Worm (Caenorhabditis elegans) whole organism, mixed stage, embryonic: ENCODE data around the gene pqm-1.

Experiments used
- bed-3 ChIP-seq: fragments of 200-800 bp; sonication (Bioruptor generic); optimal IDR thresholded peaks from 3 replicates; lab custom pipeline; 2018; ENCODE audit warnings: mild to moderate bottlenecking, missing genetic modification characterization, moderate library complexity, missing compliant biosample characterization
- ceh-39 ChIP-seq: fragments of 150-350 bp; optimal IDR thresholded peaks from 2 replicates; lab custom pipeline; 2014; ENCODE audit warnings: missing biosample characterization, missing genetic modification characterization
- ces-1 ChIP-seq: fragments of 150-350 bp; optimal IDR thresholded peaks from 2 replicates; lab custom pipeline; 2014; ENCODE audit warnings: missing biosample characterization, missing genetic modification reagents, missing genetic modification characterization
- elt-1 ChIP-seq: sonication (generic microtip); optimal IDR thresholded peaks from 2 replicates; lab custom pipeline; 2017; ENCODE audit warnings: missing genetic modification characterization, mild to moderate bottlenecking, missing compliant biosample characterization, antibody characterized with exemption, moderate library complexity, borderline replicate concordance; ENCODE audit not compliant: insufficient read depth
- lin-13 ChIP-seq: fragments of 150-350 bp; optimal IDR thresholded peaks from 2 replicates; lab custom pipeline; 2014; ENCODE audit warnings: missing biosample characterization, missing genetic modification characterization
- lsy-2 ChIP-seq: fragments of 150-350 bp; optimal IDR thresholded peaks from 2 replicates; lab custom pipeline; 2014; ENCODE audit warnings: missing biosample characterization, missing genetic modification characterization
- nhr-76 ChIP-seq: sonication (generic microtip); optimal IDR thresholded peaks from 2 replicates; lab custom pipeline; 2017; ENCODE audit warnings: missing biosample characterization, missing genetic modification characterization
- pha-4 ChIP-seq: fragments of 150-350 bp; optimal IDR thresholded peaks from 2 replicates; lab custom pipeline; 2018; ENCODE audit warnings: missing biosample characterization, missing genetic modification reagents, missing genetic modification characterization
- sptf-1 ChIP-seq: sonication (generic microtip); optimal IDR thresholded peaks from 2 replicates; lab custom pipeline; 2017; ENCODE audit warnings: mild to moderate bottlenecking, missing genetic modification characterization, moderate library complexity, missing compliant biosample characterization
- tbx-8 ChIP-seq: fragments of 200-800 bp; sonication (Bioruptor generic); optimal IDR thresholded peaks from 2 replicates; lab custom pipeline; 2018; ENCODE audit warnings: mild to moderate bottlenecking, missing genetic modification characterization, moderate library complexity, missing compliant biosample characterization
- unc-120 ChIP-seq: sonication (generic microtip); optimal IDR thresholded peaks from 2 replicates; lab custom pipeline; 2017; ENCODE audit warnings: missing genetic modification characterization, missing compliant biosample characterization; ENCODE audit not compliant: poor library complexity, severe bottlenecking
- unc-62 ChIP-seq: fragments of 150-350 bp; optimal IDR thresholded peaks from 2 replicates; lab custom pipeline; 2014; ENCODE audit warnings: missing biosample characterization, missing genetic modification reagents, missing genetic modification characterization
- zip-8 ChIP-seq: fragments of 150-350 bp; optimal IDR thresholded peaks from 2 replicates; lab custom pipeline; 2014; ENCODE audit warnings: missing biosample characterization, missing genetic modification characterization
- ztf-11 ChIP-seq: fragments of 150-350 bp; optimal IDR thresholded peaks from 2 replicates; lab custom pipeline; 2014; ENCODE audit warnings: missing biosample characterization, missing genetic modification characterization

DNA sequence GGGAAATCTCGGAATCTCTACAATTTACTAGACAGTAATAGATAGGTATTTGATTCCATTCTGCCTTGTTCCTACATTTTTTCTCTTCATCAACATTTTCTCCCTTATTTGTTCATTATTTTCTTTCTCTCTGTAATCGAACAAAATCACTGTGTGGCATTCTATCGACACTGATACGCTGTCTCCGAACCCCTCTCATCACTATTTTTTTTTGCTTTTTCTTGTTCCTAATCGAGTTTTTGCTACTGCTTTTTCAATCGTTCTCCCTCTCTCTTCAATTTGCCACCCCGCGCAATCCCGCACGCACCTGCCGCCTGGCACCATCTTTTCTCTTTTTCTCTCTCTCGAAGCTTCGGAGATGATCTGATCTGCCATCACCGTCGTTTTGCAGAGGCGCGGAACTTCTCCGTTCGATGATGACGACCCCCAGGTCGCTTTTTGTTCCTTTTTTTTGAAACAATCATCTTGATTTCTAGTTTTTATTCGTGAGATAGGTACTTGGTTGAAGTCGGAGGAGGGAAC is 47.9 kb upstream of the pqm-1 start:
- TF ChIP-seq ztf-11 (tag; lab: Kevin White, UChicago) (no peak), lin-13 (no peak), unc-62 (GFP tag; lab: Kevin White, UChicago) (no peak), zip-8 (no peak), ces-1 (GFP tag; lab: Kevin White, UChicago) (no peak), pha-4 (tag; lab: Kevin White, UChicago) (no peak), ceh-39 (tag; lab: Kevin White, UChicago) (no peak), sptf-1 (tag; lab: Kevin White, UChicago) (no peak), bed-3 (no peak), lsy-2 (tag; lab: Kevin White, UChicago) (no peak), elt-1 (tag; lab: Kevin White, UChicago) (no peak), tbx-8 (GFP tag; lab: Kevin White, UChicago) (no peak), nhr-76 (tag; lab: Kevin White, UChicago) (no peak), unc-120 (tag; lab: Kevin White, UChicago) (no peak)
